Fruit fly (Drosophila melanogaster): ENCODE data around the gene Hibch.

- TF ChIP-seq CG8478 (optimal IDR thresholded peaks at IDR 0.05): no peak
- no peak for TF ChIP-seq CTCF (optimal IDR thresholded peaks at IDR 0.05)
Measured at dm6 chr3R:15382851-15383250, 25.8 kb downstream of the Hibch start, which contains the start of gene h-cup.

All from S2 (cell line).